Fruit fly (Drosophila melanogaster) whole organism, embryonic: ENCODE results near the gene Dok.
A peak's percentile ranks its signal among the peaks of the same experiment; 100 is the strongest.

ENCODE experiments used
- ATbp ChIP-seq: fragments of 200-800 bp; sonication (Bioruptor generic); optimal IDR thresholded peaks from 2 replicates; lab custom pipeline; 2017; ENCODE audit warnings: missing biosample characterization, mild to moderate bottlenecking, missing genetic modification characterization, missing genetic modification reagents
- Asciz ChIP-seq: fragments of 200-800 bp; sonication (Bioruptor generic); optimal IDR thresholded peaks from 2 replicates; lab custom pipeline; 2017; ENCODE audit warnings: missing biosample characterization, mild to moderate bottlenecking, missing genetic modification characterization, missing genetic modification reagents
- Bgb ChIP-seq: fragments of 200-800 bp; sonication (Bioruptor generic); IDR thresholded peaks from 2 replicates; pipeline ENCODE4 v1.3.6; 2022; ENCODE audit warnings: missing biosample characterization, missing genetic modification characterization; ENCODE audit not compliant: partially characterized antibody
- CG10543 ChIP-seq: fragments of 200-800 bp; sonication (Bioruptor generic); optimal IDR thresholded peaks from 3 replicates; lab custom pipeline; 2017; ENCODE audit warnings: missing biosample characterization, mild to moderate bottlenecking, missing genetic modification characterization, moderate library complexity
- CG10654 ChIP-seq: fragments of 200-800 bp; sonication (Bioruptor generic); optimal IDR thresholded peaks from 2 replicates; lab custom pipeline; 2016; ENCODE audit warnings: missing biosample characterization, missing genetic modification characterization
- CG11247 ChIP-seq: fragments of 200-800 bp; sonication (Bioruptor generic); IDR thresholded peaks from 2 replicates; pipeline ENCODE4 v1.3.6; 2022; ENCODE audit warnings: missing biosample characterization, missing genetic modification characterization
- CG11560 ChIP-seq: fragments of 200-800 bp; sonication (Bioruptor generic); IDR thresholded peaks from 3 replicates; pipeline ENCODE4 v1.3.6; 2022; ENCODE audit warnings: missing biosample characterization, missing genetic modification characterization
- CG14965 ChIP-seq: fragments of 200-800 bp; sonication (Bioruptor generic); optimal IDR thresholded peaks from 2 replicates; lab custom pipeline; 2016; ENCODE audit warnings: missing biosample characterization, missing genetic modification characterization, borderline replicate concordance
- CG15514 ChIP-seq: fragments of 200-800 bp; sonication (Bioruptor generic); optimal IDR thresholded peaks from 3 replicates; lab custom pipeline; 2017; ENCODE audit warnings: missing biosample characterization, missing genetic modification characterization, mild to moderate bottlenecking, moderate library complexity, missing genetic modification reagents
- CG17359 ChIP-seq: fragments of 200-800 bp; sonication (Bioruptor generic); optimal IDR thresholded peaks from 3 replicates; lab custom pipeline; 2018; ENCODE audit warnings: missing biosample characterization, mild to moderate bottlenecking, missing genetic modification characterization, moderate library complexity
- CG17802 ChIP-seq: fragments of 200-800 bp; sonication (Bioruptor generic); optimal IDR thresholded peaks from 2 replicates; lab custom pipeline; 2018; ENCODE audit warnings: missing biosample characterization, mild to moderate bottlenecking, missing genetic modification characterization, moderate library complexity
- CG2199 ChIP-seq: fragments of 200-800 bp; sonication (Bioruptor generic); IDR thresholded peaks from 3 replicates; pipeline ENCODE4 v1.3.6; 2022; ENCODE audit warnings: missing biosample characterization, missing genetic modification characterization
- CG30020 ChIP-seq: fragments of 200-800 bp; optimal IDR thresholded peaks from 2 replicates; lab custom pipeline; 2019; ENCODE audit warnings: missing biosample characterization, mild to moderate bottlenecking, missing genetic modification characterization, moderate library complexity
- CG31441 ChIP-seq: fragments of 200-800 bp; sonication (Bioruptor generic); IDR thresholded peaks from 2 replicates; pipeline ENCODE4 v1.3.6; 2022; ENCODE audit warnings: missing biosample characterization, missing genetic modification characterization
- CG33557 ChIP-seq: fragments of 200-800 bp; sonication (Bioruptor generic); optimal IDR thresholded peaks from 2 replicates; lab custom pipeline; 2019; ENCODE audit warnings: missing biosample characterization, mild to moderate bottlenecking, missing genetic modification characterization, moderate library complexity
- CG7372 ChIP-seq: fragments of 200-800 bp; sonication (Bioruptor generic); IDR thresholded peaks from 2 replicates; pipeline ENCODE4 v1.3.6; 2022; ENCODE audit warnings: missing biosample characterization, missing genetic modification characterization
- CG7786 ChIP-seq: fragments of 200-800 bp; sonication (Bioruptor generic); optimal IDR thresholded peaks from 2 replicates; lab custom pipeline; 2016; ENCODE audit warnings: missing biosample characterization, missing genetic modification characterization
- CG8089 ChIP-seq: fragments of 200-800 bp; sonication (Bioruptor generic); optimal IDR thresholded peaks from 3 replicates; lab custom pipeline; 2016; ENCODE audit warnings: missing biosample characterization, missing genetic modification characterization
- CG8281 ChIP-seq: fragments of 200-800 bp; sonication (Bioruptor generic); optimal IDR thresholded peaks from 2 replicates; lab custom pipeline; 2018; ENCODE audit warnings: missing biosample characterization, mild to moderate bottlenecking, missing genetic modification characterization, moderate library complexity
- CG9437 ChIP-seq: fragments of 200-800 bp; sonication (Bioruptor generic); optimal IDR thresholded peaks from 2 replicates; lab custom pipeline; 2018; ENCODE audit warnings: missing biosample characterization, mild to moderate bottlenecking, missing genetic modification characterization
- CG9609 ChIP-seq: fragments of 200-800 bp; sonication (Bioruptor generic); optimal IDR thresholded peaks from 3 replicates; lab custom pipeline; 2016; ENCODE audit warnings: missing biosample characterization, missing genetic modification characterization
- CG9797 ChIP-seq: fragments of 200-800 bp; sonication (Bioruptor generic); optimal IDR thresholded peaks from 3 replicates; lab custom pipeline; 2018; ENCODE audit warnings: missing biosample characterization, mild to moderate bottlenecking, missing genetic modification characterization
- CHES-1-like ChIP-seq: fragments of 200-800 bp; sonication (Bioruptor generic); optimal IDR thresholded peaks from 2 replicates; lab custom pipeline; 2016; ENCODE audit warnings: missing biosample characterization, missing genetic modification characterization
- Dip2 ChIP-seq: fragments of 200-800 bp; sonication (Bioruptor generic); IDR thresholded peaks from 2 replicates; pipeline ENCODE4 v1.3.6; 2022; ENCODE audit warnings: missing biosample characterization, missing genetic modification characterization
- Dip3 ChIP-seq: fragments of 200-800 bp; sonication (Bioruptor generic); optimal IDR thresholded peaks from 3 replicates; lab custom pipeline; 2016; ENCODE audit warnings: missing biosample characterization, missing genetic modification characterization
- HLHmδ ChIP-seq: fragments of 200-800 bp; sonication (Bioruptor generic); optimal IDR thresholded peaks from 2 replicates; lab custom pipeline; 2018; ENCODE audit warnings: missing biosample characterization, mild to moderate bottlenecking, missing genetic modification characterization, moderate library complexity
- Hey ChIP-seq: fragments of 200-800 bp; sonication (Bioruptor generic); optimal IDR thresholded peaks from 3 replicates; lab custom pipeline; 2018; ENCODE audit warnings: missing biosample characterization, mild to moderate bottlenecking, missing genetic modification characterization
- Hmr ChIP-seq: fragments of 200-800 bp; sonication (Bioruptor generic); optimal IDR thresholded peaks from 3 replicates; lab custom pipeline; 2017; ENCODE audit warnings: mild to moderate bottlenecking, missing biosample characterization, missing genetic modification reagents, missing genetic modification characterization
- Hsf ChIP-seq: fragments of 200-800 bp; sonication (Bioruptor generic); optimal IDR thresholded peaks from 3 replicates; lab custom pipeline; 2016; ENCODE audit warnings: missing biosample characterization, missing genetic modification characterization
- NFAT ChIP-seq: fragments of 200-800 bp; sonication (Bioruptor generic); IDR thresholded peaks from 2 replicates; pipeline ENCODE4 v1.3.6; 2022; ENCODE audit warnings: missing biosample characterization, missing genetic modification characterization
- Nf-YC ChIP-seq: fragments of 200-800 bp; optimal IDR thresholded peaks from 3 replicates; lab custom pipeline; 2019; ENCODE audit warnings: missing biosample characterization, mild to moderate bottlenecking, missing genetic modification characterization, moderate library complexity
- Optix ChIP-seq: fragments of 200-800 bp; sonication (Bioruptor generic); IDR thresholded peaks from 3 replicates; pipeline ENCODE4 v1.3.6; 2022; ENCODE audit warnings: missing biosample characterization, missing genetic modification characterization
- Ravus ChIP-seq: fragments of 200-800 bp; sonication (Bioruptor generic); IDR thresholded peaks from 2 replicates; pipeline ENCODE4 v1.3.6; 2022; ENCODE audit warnings: missing biosample characterization, missing genetic modification characterization
- ac ChIP-seq: fragments of 200-800 bp; sonication (Bioruptor generic); optimal IDR thresholded peaks from 3 replicates; lab custom pipeline; 2017; ENCODE audit warnings: missing biosample characterization, mild to moderate bottlenecking, missing genetic modification characterization
- az2 ChIP-seq: fragments of 200-800 bp; sonication (Bioruptor generic); optimal IDR thresholded peaks from 3 replicates; lab custom pipeline; 2016; ENCODE audit warnings: missing biosample characterization, missing genetic modification characterization
- bcd ChIP-seq: fragments of 200-800 bp; sonication (Bioruptor generic); optimal IDR thresholded peaks from 2 replicates; lab custom pipeline; 2017; ENCODE audit warnings: missing biosample characterization, mild to moderate bottlenecking, missing genetic modification characterization
- br ChIP-seq: fragments of >200 bp; optimal IDR thresholded peaks from 2 replicates; lab custom pipeline; 2017
- cg ChIP-seq: fragments of 200-800 bp; sonication (Bioruptor generic); optimal IDR thresholded peaks from 3 replicates; lab custom pipeline; 2019; ENCODE audit warnings: missing biosample characterization, mild to moderate bottlenecking, missing genetic modification characterization, moderate library complexity
- crc ChIP-seq: fragments of 200-800 bp; sonication (Bioruptor generic); optimal IDR thresholded peaks from 2 replicates; lab custom pipeline; 2016; ENCODE audit warnings: missing biosample characterization, missing genetic modification characterization
- dmrt99B ChIP-seq: fragments of 200-800 bp; sonication (Bioruptor generic); optimal IDR thresholded peaks from 2 replicates; lab custom pipeline; 2018; ENCODE audit warnings: missing biosample characterization, mild to moderate bottlenecking, missing genetic modification characterization, moderate library complexity
- gt ChIP-seq: fragments of 200-800 bp; sonication (Bioruptor generic); IDR thresholded peaks from 2 replicates; pipeline ENCODE4 v1.3.6; 2022; ENCODE audit warnings: missing biosample characterization, missing genetic modification characterization
- insv ChIP-seq, 2 experiments: fragments of 200-800 bp; sonication (Bioruptor generic); optimal IDR thresholded peaks; 3 replicates each; lab custom pipeline; 2016 to 2018; ENCODE audit warnings: missing biosample characterization in 2 of 2, missing genetic modification characterization in 2 of 2
- kay ChIP-seq: fragments of 200-800 bp; sonication (Bioruptor generic); optimal IDR thresholded peaks from 2 replicates; lab custom pipeline; 2016; ENCODE audit warnings: missing biosample characterization, missing genetic modification characterization
- lilli ChIP-seq: fragments of 200-800 bp; sonication (Bioruptor generic); optimal IDR thresholded peaks from 3 replicates; lab custom pipeline; 2016; ENCODE audit warnings: missing biosample characterization, missing genetic modification characterization
- nau ChIP-seq: fragments of 200-800 bp; sonication (Bioruptor generic); optimal IDR thresholded peaks from 3 replicates; lab custom pipeline; 2017; ENCODE audit warnings: missing biosample characterization, mild to moderate bottlenecking, missing genetic modification characterization, missing genetic modification reagents
- otp ChIP-seq: fragments of 200-800 bp; sonication (Bioruptor generic); IDR thresholded peaks from 3 replicates; pipeline ENCODE4, ENCODE4 v1.3.6; 2022; ENCODE audit warnings: missing biosample characterization, missing genetic modification characterization
- pb ChIP-seq: fragments of 200-800 bp; sonication (Bioruptor generic); optimal IDR thresholded peaks from 3 replicates; lab custom pipeline; 2016; ENCODE audit warnings: missing biosample characterization, missing genetic modification characterization
- phol ChIP-seq: fragments of 200-800 bp; sonication (Bioruptor generic); optimal IDR thresholded peaks from 3 replicates; lab custom pipeline; 2018; ENCODE audit warnings: missing biosample characterization, mild to moderate bottlenecking, missing genetic modification characterization, moderate library complexity
- pros ChIP-seq: fragments of 200-800 bp; sonication (Bioruptor generic); optimal IDR thresholded peaks from 3 replicates; lab custom pipeline; 2019; ENCODE audit warnings: missing biosample characterization, mild to moderate bottlenecking, missing genetic modification characterization, moderate library complexity
- yki ChIP-seq: fragments of >200 bp; optimal IDR thresholded peaks from 3 replicates; lab custom pipeline; 2018

Dok gene

DNA sequence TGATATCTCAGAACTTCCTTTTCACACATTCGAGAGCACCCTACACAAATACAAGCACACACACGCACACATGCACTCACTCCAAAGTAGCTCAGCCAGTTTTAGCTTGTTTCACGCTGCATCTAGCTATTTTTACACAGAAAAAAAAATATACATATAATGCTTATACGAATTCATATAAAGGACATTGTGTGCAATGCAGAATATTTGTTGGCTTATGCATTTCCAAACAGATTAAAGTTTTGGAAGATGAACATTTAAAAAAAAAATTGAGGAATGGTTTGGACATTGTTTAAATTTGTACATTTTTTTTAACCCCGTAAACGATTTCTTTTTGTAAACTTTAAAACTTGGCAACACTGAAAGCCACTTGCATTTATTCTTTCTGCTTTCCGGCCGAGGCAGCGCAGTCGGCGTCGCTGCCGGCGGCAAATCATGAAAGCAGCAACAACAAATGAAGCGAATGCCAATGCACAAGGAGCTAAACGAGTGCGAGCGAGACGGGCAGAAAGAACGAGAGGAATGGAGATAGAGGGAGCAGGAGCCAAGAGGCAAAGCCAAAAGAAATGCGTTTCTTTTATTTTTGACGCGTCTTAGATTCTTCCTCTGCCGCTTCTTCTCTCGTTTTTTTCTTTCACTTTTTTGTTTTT is 4.8 kb upstream of the Dok start (continued):
- TF ChIP-seq CG33557 (peak; percentile 89), CG17359 (tag; lab: Kevin White, UChicago) (peak; percentile 76), Hey (tag; lab: Kevin White, UChicago) (no peak), insv (GFP tag; optimal IDR thresholded peaks at IDR 0.05; lab: Kevin White, UChicago) (no peak), CG30020 (tag; lab: Kevin White, UChicago) (peak; percentile 51), br (no peak), CG11247 (0 out of 2 replicates have a peak, but pooled peaks have one; percentile 35), pb (no peak), gt (GFP tag; lab: Robert Waterston, UW) (peak; percentile 61; the same call in 1 of the 2 replicates), phol (tag; lab: Kevin White, UChicago) (peak; percentile 93), Hmr (GFP tag; lab: Kevin White, UChicago) (peak; percentile 14), CG7372 (GFP tag; lab: Robert Waterston, UW) (0 out of 2 replicates have a peak, but pooled peaks have one; percentile 26), Nf-YC (tag; lab: Kevin White, UChicago) (no peak), CG9797 (GFP tag; lab: Kevin White, UChicago) (no peak), bcd (GFP tag; lab: Kevin White, UChicago) (peak; percentile 68), otp (GFP tag; lab: Robert Waterston, UW) (0 out of 3 replicates have a peak, but pooled peaks have one; percentile 41), ATbp (GFP tag; lab: Kevin White, UChicago) (peak; percentile 78), Optix (GFP tag; lab: Robert Waterston, UW) (no peak), CG7786 (GFP tag; lab: Kevin White, UChicago) (peak; percentile 34), Dip2 (GFP tag; lab: Robert Waterston, UW) (no peak), Hsf (GFP tag; lab: Kevin White, UChicago) (peak; percentile 77), nau (GFP tag; lab: Kevin White, UChicago) (no peak), NFAT (GFP tag; lab: Robert Waterston, UW) (no peak), dmrt99B (tag; lab: Kevin White, UChicago) (peak; percentile 78), Ravus (no peak), crc (GFP tag; lab: Kevin White, UChicago) (peak; percentile 22), HLHmδ (GFP tag; lab: Kevin White, UChicago) (no peak), CG9609 (GFP tag; lab: Kevin White, UChicago) (peak; percentile 29), Asciz (peak; percentile 79), CG10654 (GFP tag; lab: Kevin White, UChicago) (peak; percentile 67), CG17802 (tag; lab: Kevin White, UChicago) (peak; percentile 69), CG2199 (no peak), CG10543 (GFP tag; lab: Kevin White, UChicago) (no peak), Bgb (no peak), CG8089 (GFP tag; lab: Kevin White, UChicago) (peak; percentile 73), CG8281 (tag; lab: Kevin White, UChicago) (peak; percentile 25), ac (peak; percentile 61), kay (GFP tag; lab: Kevin White, UChicago) (no peak), CG14965 (GFP tag; lab: Kevin White, UChicago) (no peak), CG31441 (peak; percentile 88), lilli (GFP tag; lab: Kevin White, UChicago) (peak; percentile 62), CHES-1-like (no peak), CG11560 (tag; lab: Robert Waterston, UW) (no peak), yki (lab: Kevin White, UChicago) (no peak), pros (GFP tag; lab: Kevin White, UChicago) (peak; percentile 76), az2 (peak; percentile 88), CG15514 (no peak), cg (GFP tag; lab: Kevin White, UChicago) (peak; percentile 4), CG9437 (GFP tag; lab: Kevin White, UChicago) (peak; percentile 67), Dip3 (GFP tag; lab: Kevin White, UChicago) (no peak)
